Fruit fly (Drosophila melanogaster) whole organism, prepupa: Measurements from ENCODE around the gene CG5326.

Source experiments
- Blimp-1 ChIP-seq: fragments of 200-800 bp; sonication (Bioruptor generic); optimal IDR thresholded peaks from 3 replicates; lab custom pipeline; 2017; ENCODE audit warnings: missing biosample characterization, missing genetic modification characterization, mild to moderate bottlenecking, moderate library complexity, missing genetic modification reagents
- CG10631 ChIP-seq: fragments of 200-800 bp; sonication (Bioruptor generic); optimal IDR thresholded peaks from 2 replicates; lab custom pipeline; 2016; ENCODE audit warnings: missing biosample characterization, missing genetic modification characterization
- CG11902 ChIP-seq: fragments of 200-800 bp; sonication (Bioruptor generic); optimal IDR thresholded peaks from 3 replicates; lab custom pipeline; 2016; ENCODE audit warnings: missing biosample characterization, missing genetic modification characterization
- CG31627 ChIP-seq: fragments of 200-800 bp; sonication (Bioruptor generic); optimal IDR thresholded peaks from 3 replicates; lab custom pipeline; 2016; ENCODE audit warnings: missing biosample characterization, missing genetic modification characterization
- CG6163 ChIP-seq: fragments of 200-800 bp; sonication (Bioruptor generic); IDR thresholded peaks from 3 replicates; pipeline ENCODE4 v1.3.6; 2022; ENCODE audit warnings: missing biosample characterization, missing genetic modification characterization
- CG7368 ChIP-seq: fragments of 200-800 bp; sonication (Bioruptor generic); optimal IDR thresholded peaks from 3 replicates; lab custom pipeline; 2016; ENCODE audit warnings: missing biosample characterization, missing genetic modification characterization
- CG8319 ChIP-seq: fragments of 200-800 bp; sonication (Bioruptor generic); optimal IDR thresholded peaks from 3 replicates; lab custom pipeline; 2016; ENCODE audit warnings: missing biosample characterization, missing genetic modification characterization
- CG8632 ChIP-seq: fragments of 200-800 bp; sonication (Bioruptor generic); optimal IDR thresholded peaks from 3 replicates; lab custom pipeline; 2016; ENCODE audit warnings: missing biosample characterization, missing genetic modification characterization
- CG9139 ChIP-seq: fragments of 200-800 bp; sonication (Bioruptor generic); optimal IDR thresholded peaks from 3 replicates; lab custom pipeline; 2017; ENCODE audit warnings: missing biosample characterization, mild to moderate bottlenecking, missing genetic modification characterization
- Eip75B ChIP-seq: fragments of 200-800 bp; sonication (Bioruptor generic); optimal IDR thresholded peaks from 3 replicates; lab custom pipeline; 2016; ENCODE audit warnings: missing biosample characterization, missing genetic modification characterization
- Gug ChIP-seq: fragments of 200-800 bp; sonication (Bioruptor generic); IDR thresholded peaks from 2 replicates; pipeline ENCODE4 v1.3.6; 2022; ENCODE audit warnings: missing biosample characterization, missing genetic modification characterization
- Lpt ChIP-seq: fragments of 200-800 bp; sonication (Bioruptor generic); optimal IDR thresholded peaks from 3 replicates; lab custom pipeline; 2016; ENCODE audit warnings: missing biosample characterization, missing genetic modification characterization
- esn ChIP-seq: fragments of 200-800 bp; sonication (Bioruptor generic); optimal IDR thresholded peaks from 2 replicates; lab custom pipeline; 2016; ENCODE audit warnings: missing biosample characterization, mild to moderate bottlenecking, missing genetic modification characterization, moderate library complexity

DNA sequence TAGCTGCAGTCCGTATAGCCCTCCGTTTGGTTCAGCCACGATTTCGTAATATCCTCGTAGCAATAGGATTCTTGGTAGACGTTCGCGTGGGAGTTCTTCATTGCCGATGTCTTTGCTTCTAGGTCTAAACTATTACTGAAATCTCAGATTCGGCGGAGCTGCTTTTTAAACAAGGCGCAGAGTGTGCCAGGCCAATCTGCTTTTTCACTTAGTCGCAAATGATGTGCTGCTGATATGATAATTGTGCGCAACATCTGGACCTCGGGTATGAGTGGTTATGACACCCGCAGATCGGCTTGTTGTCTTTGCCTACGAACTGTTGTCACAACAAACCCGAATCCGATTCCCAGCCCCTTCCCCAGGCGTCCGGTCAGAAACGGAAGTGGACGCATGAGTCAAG, 46.8 kb upstream of the CG5326 start, which contains the start of gene btn:
- no peak for TF ChIP-seq Lpt
- TF ChIP-seq CG6163 = no peak
- no peak for TF ChIP-seq CG7368
- no peak for TF ChIP-seq CG8632 (GFP tag; lab: Kevin White, UChicago)
- no peak for TF ChIP-seq CG8319 (GFP tag; lab: Kevin White, UChicago)
- TF ChIP-seq CG11902 = no peak
- TF ChIP-seq CG31627 (GFP tag; lab: Kevin White, UChicago) = no peak
- no peak for TF ChIP-seq Gug (GFP tag; lab: Robert Waterston, UW)
- no peak for TF ChIP-seq esn (GFP tag; lab: Kevin White, UChicago)
- TF ChIP-seq CG9139 (GFP tag; lab: Kevin White, UChicago) = no peak
- TF ChIP-seq Blimp-1 (GFP tag; lab: Kevin White, UChicago) = no peak
- no peak for TF ChIP-seq CG10631 (GFP tag; lab: Kevin White, UChicago)
- no peak for TF ChIP-seq Eip75B (GFP tag; lab: Kevin White, UChicago)
